Worm (Caenorhabditis elegans) whole organism, L1 larva: ENCODE data around the gene clec-157.

Experiments
- ces-1 ChIP-seq: fragments of 150-350 bp; optimal IDR thresholded peaks from 2 replicates; lab custom pipeline; 2014; ENCODE audit warnings: missing biosample characterization, missing genetic modification reagents, missing genetic modification characterization
- hlh-4 ChIP-seq: sonication (generic microtip); optimal IDR thresholded peaks from 2 replicates; lab custom pipeline; 2016; ENCODE audit warnings: mild to moderate bottlenecking, missing genetic modification characterization, missing compliant biosample characterization
- lin-15B ChIP-seq: fragments of 150-350 bp; sonication (generic microtip); optimal IDR thresholded peaks from 3 replicates; lab custom pipeline; 2014; ENCODE audit warnings: missing biosample characterization, missing genetic modification characterization
- lsy-2 ChIP-seq, 2 experiments: fragments of 150-350 bp; optimal IDR thresholded peaks; 2 replicates each; lab custom pipeline; 2014; ENCODE audit warnings: missing biosample characterization in 2 of 2, missing genetic modification characterization in 2 of 2
- nhr-12 ChIP-seq: sonication (generic microtip); optimal IDR thresholded peaks from 2 replicates; lab custom pipeline; 2017; ENCODE audit warnings: missing biosample characterization, missing genetic modification characterization
- nhr-237 ChIP-seq: fragments of 150-350 bp; optimal IDR thresholded peaks from 2 replicates; lab custom pipeline; 2014; ENCODE audit warnings: missing biosample characterization, missing genetic modification characterization
- snpc-4 ChIP-seq: fragments of 150-350 bp; optimal IDR thresholded peaks from 2 replicates; lab custom pipeline; 2014; ENCODE audit warnings: missing biosample characterization, missing genetic modification characterization
- sox-4 ChIP-seq: sonication (generic microtip); optimal IDR thresholded peaks from 2 replicates; lab custom pipeline; 2016; ENCODE audit warnings: missing genetic modification characterization, missing compliant biosample characterization
- unc-130 ChIP-seq: fragments of 150-350 bp; optimal IDR thresholded peaks from 2 replicates; lab custom pipeline; 2017; ENCODE audit warnings: missing biosample characterization, missing genetic modification characterization, inconsistent platforms
- unc-62 ChIP-seq: fragments of 150-350 bp; optimal IDR thresholded peaks from 2 replicates; lab custom pipeline; 2014; ENCODE audit warnings: missing biosample characterization, missing genetic modification reagents, missing genetic modification characterization
- unc-98 ChIP-seq: fragments of 200-800 bp; sonication (Bioruptor generic); IDR thresholded peaks from 2 replicates; pipeline ENCODE4 v1.3.6; 2022; ENCODE audit warnings: missing genetic modification characterization, missing compliant biosample characterization
- ztf-11 ChIP-seq, 2 experiments: sonication (generic microtip); optimal IDR thresholded peaks; 2 replicates each; lab custom pipeline; 2016 to 2017; ENCODE audit warnings: missing genetic modification characterization in 2 of 2, missing biosample characterization in 1 of 2, missing compliant biosample characterization in 1 of 2

DNA sequence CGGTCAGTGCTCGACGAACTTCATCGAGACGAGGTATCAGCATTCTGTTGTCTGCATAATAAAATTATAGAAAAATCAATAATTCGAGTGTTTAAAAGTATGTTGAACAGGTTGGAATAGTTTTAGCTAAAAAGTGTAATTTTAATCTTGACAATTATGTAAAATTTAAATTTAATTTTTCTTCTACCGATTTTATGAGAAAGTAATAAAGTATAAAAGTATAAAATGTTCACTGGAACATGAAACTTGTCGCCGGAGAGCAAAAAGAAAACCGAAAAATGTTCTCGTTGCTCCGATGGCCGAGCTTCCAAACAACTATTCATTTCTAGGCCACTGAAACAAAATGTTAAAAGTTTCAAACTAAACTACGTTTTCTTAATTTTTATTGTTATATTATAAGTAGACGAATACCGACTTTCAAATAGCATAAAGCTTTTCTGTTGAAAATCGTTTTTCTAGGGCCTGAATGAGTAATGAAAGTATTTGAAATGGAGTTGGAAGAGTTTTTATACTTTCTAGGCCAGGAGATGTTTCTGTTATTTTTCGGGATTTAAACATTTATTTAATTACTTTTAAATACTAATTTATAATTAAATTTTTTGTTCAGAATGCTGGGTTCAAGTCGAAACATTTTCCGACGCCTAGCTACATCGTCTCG lies 17.6 kb upstream of the clec-157 start, which contains the start of the genes C35D10.10 and C35D10.5:
- TF ChIP-seq ces-1 (GFP tag; lab: Kevin White, UChicago), result no peak
- peak in 1 of 2 experiments; percentile 39 for TF ChIP-seq ztf-11 (tag; optimal IDR thresholded peaks at IDR 0.05; lab: Kevin White, UChicago)
- TF ChIP-seq snpc-4 (tag; lab: Kevin White, UChicago), result no peak
- TF ChIP-seq unc-130 (tag; lab: Kevin White, UChicago), result no peak
- TF ChIP-seq unc-98 (GFP tag; lab: Robert Waterston, UW), result no peak
- no peak for TF ChIP-seq nhr-237 (tag; lab: Kevin White, UChicago)
- TF ChIP-seq lin-15B (tag; lab: Kevin White, UChicago), result no peak
- peak in 1 of 2 experiments; percentile 35 for TF ChIP-seq lsy-2 (tag; optimal IDR thresholded peaks at IDR 0.05; lab: Kevin White, UChicago)
- TF ChIP-seq nhr-12 (tag; lab: Kevin White, UChicago), result no peak
- no peak for TF ChIP-seq sox-4 (tag; lab: Kevin White, UChicago)
- TF ChIP-seq hlh-4, result no peak
- TF ChIP-seq unc-62 (GFP tag; lab: Kevin White, UChicago), result no peak
